Fruit fly (Drosophila melanogaster) whole organism, embryonic: Measurements from ENCODE around the gene CG4101.

ENCODE experiments used
- Awh ChIP-seq: fragments of 200-800 bp; sonication (Bioruptor generic); IDR thresholded peaks from 2 replicates; pipeline ENCODE4, ENCODE4 v1.3.6; 2022; ENCODE audit warnings: missing biosample characterization, missing genetic modification characterization
- CG12219 ChIP-seq: fragments of 200-800 bp; sonication (Bioruptor generic); optimal IDR thresholded peaks from 3 replicates; lab custom pipeline; 2018; ENCODE audit warnings: missing biosample characterization, mild to moderate bottlenecking, missing genetic modification characterization
- CG12236 ChIP-seq: fragments of 200-800 bp; sonication (Bioruptor generic); optimal IDR thresholded peaks from 2 replicates; lab custom pipeline; 2016; ENCODE audit warnings: missing biosample characterization, missing genetic modification characterization
- CG13624 ChIP-seq: fragments of 200-800 bp; sonication (Bioruptor generic); optimal IDR thresholded peaks from 2 replicates; lab custom pipeline; 2016; ENCODE audit warnings: missing biosample characterization, missing genetic modification characterization
- CG13894 ChIP-seq: fragments of 200-800 bp; sonication (Bioruptor generic); optimal IDR thresholded peaks from 3 replicates; lab custom pipeline; 2018; ENCODE audit warnings: missing biosample characterization, mild to moderate bottlenecking, missing genetic modification characterization, moderate library complexity
- CG14710 ChIP-seq: fragments of 200-800 bp; sonication (Bioruptor generic); optimal IDR thresholded peaks from 3 replicates; lab custom pipeline; 2019; ENCODE audit warnings: missing biosample characterization, mild to moderate bottlenecking, missing genetic modification characterization, moderate library complexity
- CG1647 ChIP-seq: fragments of 200-800 bp; sonication (Bioruptor generic); optimal IDR thresholded peaks from 3 replicates; lab custom pipeline; 2016; ENCODE audit warnings: missing biosample characterization, missing genetic modification characterization
- CG1792 ChIP-seq: fragments of 200-800 bp; sonication (Bioruptor generic); optimal IDR thresholded peaks from 2 replicates; lab custom pipeline; 2016; ENCODE audit warnings: missing biosample characterization, missing genetic modification characterization
- CG18599 ChIP-seq: fragments of 200-800 bp; sonication (Bioruptor generic); optimal IDR thresholded peaks from 3 replicates; lab custom pipeline; 2017; ENCODE audit warnings: missing biosample characterization, missing genetic modification characterization, mild to moderate bottlenecking, moderate library complexity, missing genetic modification reagents
- CG3847 ChIP-seq: fragments of 200-800 bp; sonication (Bioruptor generic); IDR thresholded peaks from 2 replicates; pipeline ENCODE4 v1.3.6; 2022; ENCODE audit warnings: missing biosample characterization, missing genetic modification characterization
- CG4424 ChIP-seq: fragments of 200-800 bp; sonication (Bioruptor generic); optimal IDR thresholded peaks from 3 replicates; lab custom pipeline; 2016; ENCODE audit warnings: missing biosample characterization, missing genetic modification characterization
- CG4707 ChIP-seq: fragments of 200-800 bp; sonication (Bioruptor generic); optimal IDR thresholded peaks from 2 replicates; lab custom pipeline; 2018; ENCODE audit warnings: missing biosample characterization, mild to moderate bottlenecking, missing genetic modification characterization, moderate library complexity
- CG6791 ChIP-seq: fragments of 200-800 bp; sonication (Bioruptor generic); IDR thresholded peaks from 3 replicates; pipeline ENCODE4 v1.3.6; 2022; ENCODE audit warnings: missing biosample characterization, missing genetic modification characterization; ENCODE audit not compliant: partially characterized antibody
- CG7987 ChIP-seq: fragments of 200-800 bp; sonication (Bioruptor generic); optimal IDR thresholded peaks from 2 replicates; lab custom pipeline; 2018; ENCODE audit warnings: missing biosample characterization, mild to moderate bottlenecking, missing genetic modification characterization, moderate library complexity
- CG8388 ChIP-seq: fragments of 200-800 bp; sonication (Bioruptor generic); optimal IDR thresholded peaks from 2 replicates; lab custom pipeline; 2019; ENCODE audit warnings: missing biosample characterization, mild to moderate bottlenecking, missing genetic modification characterization, moderate library complexity
- CG9215 ChIP-seq: fragments of 200-800 bp; sonication (Bioruptor generic); IDR thresholded peaks from 2 replicates; pipeline ENCODE4 v1.3.6; 2022; ENCODE audit warnings: missing biosample characterization, missing genetic modification characterization
- CG9609 ChIP-seq: fragments of 200-800 bp; sonication (Bioruptor generic); optimal IDR thresholded peaks from 3 replicates; lab custom pipeline; 2016; ENCODE audit warnings: missing biosample characterization, missing genetic modification characterization
- CHES-1-like ChIP-seq: fragments of 200-800 bp; sonication (Bioruptor generic); optimal IDR thresholded peaks from 2 replicates; lab custom pipeline; 2016; ENCODE audit warnings: missing biosample characterization, missing genetic modification characterization
- Eip74EF ChIP-seq, 2 experiments: fragments of 200-800 bp in 1 of 2; fragments of >200 bp in 1 of 2; sonication (Bioruptor generic) in 1 of 2; optimal IDR thresholded peaks; 2 replicates each; lab custom pipeline; 2017 to 2019; ENCODE audit warnings: missing biosample characterization in 2 of 2, missing genetic modification characterization in 2 of 2, mild to moderate bottlenecking in 1 of 2, moderate library complexity in 1 of 2
- Elba2 ChIP-seq: fragments of 200-800 bp; sonication (Bioruptor generic); optimal IDR thresholded peaks from 3 replicates; lab custom pipeline; 2016; ENCODE audit warnings: missing biosample characterization, missing genetic modification characterization
- Hr39 ChIP-seq: fragments of >200 bp; optimal IDR thresholded peaks from 2 replicates; lab custom pipeline; 2017
- Hr51 ChIP-seq, 2 experiments: fragments of 200-800 bp; sonication (Bioruptor generic); optimal IDR thresholded peaks; 2 replicates in 1 of 2; 3 replicates in 1 of 2; lab custom pipeline; 2016 to 2018; ENCODE audit warnings: missing biosample characterization in 2 of 2, missing genetic modification characterization in 2 of 2, mild to moderate bottlenecking in 1 of 2, moderate library complexity in 1 of 2
- Lhr ChIP-seq: fragments of 200-800 bp; sonication (Bioruptor generic); optimal IDR thresholded peaks from 3 replicates; lab custom pipeline; 2017; ENCODE audit warnings: mild to moderate bottlenecking, missing biosample characterization, missing genetic modification reagents, missing genetic modification characterization
- Mrtf ChIP-seq: fragments of 200-800 bp; sonication (Bioruptor generic); IDR thresholded peaks from 3 replicates; pipeline ENCODE4 v1.3.6; 2022; ENCODE audit warnings: missing biosample characterization, missing genetic modification characterization
- NC2α ChIP-seq: fragments of 200-800 bp; sonication (Bioruptor generic); optimal IDR thresholded peaks from 2 replicates; lab custom pipeline; 2016; ENCODE audit warnings: missing biosample characterization, missing genetic modification characterization
- NC2β ChIP-seq: fragments of 200-800 bp; sonication (Bioruptor generic); optimal IDR thresholded peaks from 2 replicates; lab custom pipeline; 2016; ENCODE audit warnings: missing biosample characterization, missing genetic modification characterization
- Nf-YB ChIP-seq: fragments of 200-800 bp; sonication (Bioruptor generic); optimal IDR thresholded peaks from 3 replicates; lab custom pipeline; 2019; ENCODE audit warnings: missing biosample characterization, mild to moderate bottlenecking, missing genetic modification characterization, moderate library complexity
- Optix ChIP-seq: fragments of 200-800 bp; sonication (Bioruptor generic); IDR thresholded peaks from 3 replicates; pipeline ENCODE4 v1.3.6; 2022; ENCODE audit warnings: missing biosample characterization, missing genetic modification characterization
- Side ChIP-seq: fragments of 200-800 bp; sonication (Bioruptor generic); optimal IDR thresholded peaks from 2 replicates; lab custom pipeline; 2016; ENCODE audit warnings: missing biosample characterization, missing genetic modification characterization
- Sox102F ChIP-seq: fragments of 200-800 bp; sonication (Bioruptor generic); optimal IDR thresholded peaks from 2 replicates; lab custom pipeline; 2018; ENCODE audit warnings: missing biosample characterization, mild to moderate bottlenecking, missing genetic modification characterization, moderate library complexity
- TFAM ChIP-seq: fragments of 200-800 bp; sonication (Bioruptor generic); optimal IDR thresholded peaks from 2 replicates; lab custom pipeline; 2017; ENCODE audit warnings: missing biosample characterization, missing genetic modification characterization, inconsistent platforms
- ci ChIP-seq: fragments of 200-800 bp; sonication (Bioruptor generic); IDR thresholded peaks from 3 replicates; pipeline ENCODE4 v1.3.6; 2022; ENCODE audit warnings: missing biosample characterization, missing genetic modification characterization
- emc ChIP-seq: fragments of 200-800 bp; sonication (Bioruptor generic); optimal IDR thresholded peaks from 2 replicates; lab custom pipeline; 2016; ENCODE audit warnings: missing biosample characterization, missing genetic modification characterization
- ems ChIP-seq: fragments of 200-800 bp; sonication (Bioruptor generic); optimal IDR thresholded peaks from 3 replicates; lab custom pipeline; 2016; ENCODE audit warnings: missing biosample characterization, missing genetic modification characterization
- exex ChIP-seq: fragments of 200-800 bp; sonication (Bioruptor generic); optimal IDR thresholded peaks from 4 replicates; lab custom pipeline; 2018; ENCODE audit warnings: missing biosample characterization, mild to moderate bottlenecking, missing genetic modification characterization, moderate library complexity
- fd96Cb ChIP-seq: fragments of 200-800 bp; sonication (Bioruptor generic); optimal IDR thresholded peaks from 2 replicates; lab custom pipeline; 2018; ENCODE audit warnings: missing biosample characterization, mild to moderate bottlenecking, missing genetic modification characterization, moderate library complexity
- grau ChIP-seq: fragments of 200-800 bp; optimal IDR thresholded peaks from 3 replicates; lab custom pipeline; 2019; ENCODE audit warnings: missing biosample characterization, mild to moderate bottlenecking, missing genetic modification characterization, moderate library complexity
- gsb ChIP-seq: fragments of 200-800 bp; sonication (Bioruptor generic); IDR thresholded peaks from 2 replicates; pipeline ENCODE4 v1.3.6; 2022; ENCODE audit warnings: missing biosample characterization, missing genetic modification characterization
- kay ChIP-seq: fragments of 200-800 bp; sonication (Bioruptor generic); optimal IDR thresholded peaks from 2 replicates; lab custom pipeline; 2016; ENCODE audit warnings: missing biosample characterization, missing genetic modification characterization
- luna ChIP-seq: fragments of 200-800 bp; sonication (Bioruptor generic); optimal IDR thresholded peaks from 2 replicates; lab custom pipeline; 2016; ENCODE audit warnings: missing biosample characterization, missing genetic modification characterization
- mam ChIP-seq: fragments of 200-800 bp; sonication (Bioruptor generic); optimal IDR thresholded peaks from 3 replicates; lab custom pipeline; 2016; ENCODE audit warnings: missing biosample characterization, missing genetic modification characterization
- nom ChIP-seq: fragments of 200-800 bp; sonication (Bioruptor generic); optimal IDR thresholded peaks from 2 replicates; lab custom pipeline; 2017; ENCODE audit warnings: missing biosample characterization, missing genetic modification characterization, mild to moderate bottlenecking, moderate library complexity, missing genetic modification reagents
- p53 ChIP-seq: fragments of 200-800 bp; sonication (Bioruptor generic); optimal IDR thresholded peaks from 2 replicates; lab custom pipeline; 2016; ENCODE audit warnings: missing biosample characterization, missing genetic modification characterization
- sens ChIP-seq: fragments of 200-800 bp; sonication (Bioruptor generic); peaks from one replicate; lab custom pipeline; 2016; ENCODE audit warnings: missing biosample characterization, missing genetic modification characterization
- sima ChIP-seq: fragments of 200-800 bp; sonication (Bioruptor generic); optimal IDR thresholded peaks from 2 replicates; lab custom pipeline; 2016; ENCODE audit warnings: missing biosample characterization, missing genetic modification characterization
- tap ChIP-seq: fragments of 200-800 bp; optimal IDR thresholded peaks from 3 replicates; lab custom pipeline; 2019; ENCODE audit warnings: missing biosample characterization, mild to moderate bottlenecking, missing genetic modification characterization, moderate library complexity
- tgo ChIP-seq: fragments of 200-800 bp; sonication (Bioruptor generic); IDR thresholded peaks from 3 replicates; pipeline ENCODE4 v1.3.6; 2022; ENCODE audit warnings: missing biosample characterization, missing genetic modification characterization
- vnd ChIP-seq: fragments of 200-800 bp; sonication (Bioruptor generic); IDR thresholded peaks from 3 replicates; pipeline ENCODE4 v1.3.6; 2022; ENCODE audit warnings: missing biosample characterization, missing genetic modification characterization; ENCODE audit not compliant: partially characterized antibody
- wdn ChIP-seq: fragments of 200-800 bp; sonication (Bioruptor generic); IDR thresholded peaks from 2 replicates; pipeline ENCODE4 v1.3.6; 2022; ENCODE audit warnings: missing biosample characterization, missing genetic modification characterization
- wek ChIP-seq: fragments of 200-800 bp; sonication (Bioruptor generic); optimal IDR thresholded peaks from 3 replicates; lab custom pipeline; 2018; ENCODE audit warnings: missing biosample characterization, mild to moderate bottlenecking, missing genetic modification characterization, moderate library complexity

Gene CG4101

dm6 chr3L:16587994-16588622 is 24.2 kb upstream of the CG4101 start (continued):
- TF ChIP-seq emc (GFP tag; lab: Kevin White, UChicago) (peak; percentile 44), ci (GFP tag; lab: Robert Waterston, UW) (peak; percentile 77; the same call in 2 of the 3 replicates), CG8388 (GFP tag; lab: Kevin White, UChicago) (no peak), Sox102F (no peak), Side (GFP tag; lab: Kevin White, UChicago) (peak; percentile 41), Optix (GFP tag; lab: Robert Waterston, UW) (no peak), CG13894 (tag; lab: Kevin White, UChicago) (peak; percentile 52), gsb (GFP tag; lab: Robert Waterston, UW) (peak; percentile 11; the same call in 1 of the 2 replicates), exex (tag; lab: Kevin White, UChicago) (no peak), tgo (peak; percentile 28; the same call in 1 of the 3 replicates), CG14710 (tag; lab: Kevin White, UChicago) (peak; percentile 86), TFAM (no peak), ems (GFP tag; lab: Kevin White, UChicago) (peak; percentile 69), tap (peak; percentile 38), grau (tag; lab: Kevin White, UChicago) (peak; percentile 63), nom (GFP tag; lab: Kevin White, UChicago) (peak; percentile 99), Hr51 (GFP tag; optimal IDR thresholded peaks at IDR 0.05; lab: Kevin White, UChicago) (peak; percentile 55 to 63), CG7987 (GFP tag; lab: Kevin White, UChicago) (no peak), CG9609 (peak; percentile 62), CG18599 (GFP tag; lab: Kevin White, UChicago) (peak; percentile 64), NC2α (GFP tag; lab: Kevin White, UChicago) (no peak), CG12236 (no peak), Hr39 (no peak), p53 (GFP tag; lab: Kevin White, UChicago) (peak; percentile 34), wek (GFP tag; lab: Kevin White, UChicago) (no peak), wdn (no peak; the same call in 1 of the 2 replicates), CG12219 (GFP tag; lab: Kevin White, UChicago) (no peak), CG1647 (peak; percentile 40), NC2β (GFP tag; lab: Kevin White, UChicago) (peak; percentile 11), kay (peak; percentile 47), mam (GFP tag; lab: Kevin White, UChicago) (peak; percentile 67), luna (GFP tag; lab: Kevin White, UChicago) (no peak), Elba2 (GFP tag; lab: Kevin White, UChicago) (peak; percentile 54), CG4424 (GFP tag; lab: Kevin White, UChicago) (peak; percentile 16), vnd (GFP tag; lab: Robert Waterston, UW) (peak; percentile 93), fd96Cb (tag; lab: Kevin White, UChicago) (peak; percentile 22), CG4707 (GFP tag; lab: Kevin White, UChicago) (no peak), Lhr (GFP tag; lab: Kevin White, UChicago) (peak; percentile 58), CHES-1-like (GFP tag; lab: Kevin White, UChicago) (peak; percentile 78), CG13624 (peak; percentile 67), CG9215 (peak; percentile 58; the same call in 1 of the 2 replicates), Mrtf (GFP tag; lab: Robert Waterston, UW) (peak; percentile 9; the same call in 1 of the 3 replicates), Eip74EF (GFP tag; optimal IDR thresholded peaks at IDR 0.05; lab: Kevin White, UChicago) (no peak), CG6791 (GFP tag; lab: Robert Waterston, UW) (peak; percentile 85), Nf-YB (GFP tag; lab: Kevin White, UChicago) (no peak), CG3847 (GFP tag; lab: Robert Waterston, UW) (peak; percentile 79), CG1792 (GFP tag; lab: Kevin White, UChicago) (peak; percentile 50), sens (GFP tag; lab: Kevin White, UChicago) (peak; percentile 96), Awh (GFP tag; lab: Robert Waterston, UW) (peak; percentile 22; the same call in 1 of the 2 replicates), sima (no peak)
